Worm (Caenorhabditis elegans): ENCODE data around the gene cht-4.
A peak's percentile ranks its signal among the peaks of the same experiment; 100 is the strongest.

- TF ChIP-seq elt-3 (tag; optimal IDR thresholded peaks at IDR 0.05) (no peak), fkh-10 (GFP tag; optimal IDR thresholded peaks at IDR 0.05) (no peak), tbx-2 (tag; optimal IDR thresholded peaks at IDR 0.05) (peak; percentile 24), ztf-11 (tag; optimal IDR thresholded peaks at IDR 0.05) (peak in 1 of 2 experiments; percentile 14), pqm-1 (tag; optimal IDR thresholded peaks at IDR 0.05) (no peak), nhr-12 (tag; optimal IDR thresholded peaks at IDR 0.05) (no peak), fkh-4 (tag; optimal IDR thresholded peaks at IDR 0.05; ENCODE audit: borderline replicate concordance) (no peak), elt-2 (tag; optimal IDR thresholded peaks at IDR 0.05) (peak; percentile 11), C34B4.2 (tag; optimal IDR thresholded peaks at IDR 0.05) (no peak), lin-39 (tag; optimal IDR thresholded peaks at IDR 0.05) (no peak), nhr-76 (tag; optimal IDR thresholded peaks at IDR 0.05) (no peak), Y116A8C.19 (tag; optimal IDR thresholded peaks at IDR 0.05; ENCODE audit: borderline replicate concordance) (no peak), zip-4 (GFP tag; optimal IDR thresholded peaks at IDR 0.05) (no peak)
These were observed 52.7 kb downstream of the cht-4 start, which contains the start of gene Y22D7AL.6 for ce11 chrIII:1604514-1604976.
